Fruit fly (Drosophila melanogaster) S2 (cell line): ENCODE measurements around the gene dgrn.
A peak's percentile ranks its signal among the peaks of the same experiment; 100 is the strongest.

Experiments used
- CG8478 ChIP-seq: fragments of >200 bp; optimal IDR thresholded peaks from 2 replicates; lab custom pipeline; 2018
- CTCF ChIP-seq, 2 experiments: fragments of >200 bp; optimal IDR thresholded peaks; 2 replicates each; lab custom pipeline; 2018

dgrn gene

DNA sequence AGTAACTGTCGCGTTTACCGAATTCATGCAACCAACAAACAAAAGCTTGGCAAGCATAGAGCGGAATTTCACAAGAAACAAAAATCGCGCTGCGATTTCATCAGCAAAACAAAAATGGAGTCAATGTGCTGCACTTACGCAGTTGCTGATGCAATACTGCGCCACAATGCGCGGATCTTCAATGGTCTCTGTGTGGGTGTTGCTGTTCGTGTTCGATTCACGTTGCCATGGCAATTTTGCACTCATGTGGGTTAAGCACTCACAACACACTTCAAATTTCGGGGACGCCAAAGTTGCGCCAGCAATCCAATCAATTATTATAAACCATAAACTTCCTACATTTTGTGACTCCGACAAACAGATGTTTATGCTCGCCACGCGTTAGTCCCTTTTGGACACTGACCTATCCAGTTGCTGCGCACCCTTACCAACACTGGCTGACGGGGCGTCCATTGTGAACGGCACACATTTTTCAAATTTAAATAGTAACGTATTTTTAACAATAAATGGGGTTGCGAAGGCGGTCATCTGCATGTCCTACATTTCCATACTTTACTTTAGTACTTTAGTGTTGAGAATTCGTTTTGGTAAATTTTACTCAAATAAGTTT lies 37.7 kb downstream of the dgrn start, which contains the start of gene CG2017:
TSS of gene CG2017 (minus strand) at position 374 of the 610 bp plus-strand sequence.
- TF ChIP-seq CTCF (optimal IDR thresholded peaks at IDR 0.05; lab: Kevin White, UChicago), result peak; percentile 3
- no peak for TF ChIP-seq CG8478 (lab: Kevin White, UChicago)

DNA sequence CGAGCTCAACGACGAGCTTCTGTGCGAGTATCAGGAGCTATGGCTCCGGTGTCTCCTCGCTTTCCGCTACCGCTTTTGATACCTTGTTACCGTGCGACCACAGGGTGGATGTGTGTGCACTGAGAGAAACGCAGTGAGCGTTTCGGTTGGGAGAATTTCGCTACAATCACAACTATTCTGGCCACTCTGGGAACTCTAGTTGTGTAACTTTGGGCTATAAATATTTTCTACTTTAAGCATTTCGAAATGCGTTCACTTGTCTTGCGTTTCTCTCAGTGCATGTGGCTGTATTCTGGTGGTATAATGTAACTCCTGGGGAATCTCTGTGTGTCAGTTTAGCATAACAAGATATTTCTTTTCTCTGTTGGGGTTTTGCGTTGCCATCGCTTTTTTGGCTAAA lies 47.0 kb downstream of the dgrn start:
- TF ChIP-seq CTCF (optimal IDR thresholded peaks at IDR 0.05; lab: Kevin White, UChicago) (no peak), CG8478 (lab: Kevin White, UChicago) (no peak)
